Fruit fly (Drosophila melanogaster) Kc167 (cell line): ENCODE measurements around the gene Kaz.

Source experiments
- Myc ChIP-seq: fragments of >200 bp; optimal IDR thresholded peaks from 2 replicates; lab custom pipeline; 2017; ENCODE audit warnings: missing external identifiers
- h ChIP-seq: fragments of >200 bp; optimal IDR thresholded peaks from 3 replicates; lab custom pipeline; 2018; ENCODE audit warnings: missing external identifiers
- insv ChIP-seq: fragments of >200 bp; optimal IDR thresholded peaks from 3 replicates; lab custom pipeline; 2018; ENCODE audit warnings: missing external identifiers
- psq ChIP-seq: fragments of >200 bp; optimal IDR thresholded peaks from 2 replicates; lab custom pipeline; 2017; ENCODE audit warnings: missing external identifiers
- ttk ChIP-seq: sonication (Bioruptor generic); optimal IDR thresholded peaks from 2 replicates; lab custom pipeline; 2017; ENCODE audit warnings: missing external identifiers

DNA sequence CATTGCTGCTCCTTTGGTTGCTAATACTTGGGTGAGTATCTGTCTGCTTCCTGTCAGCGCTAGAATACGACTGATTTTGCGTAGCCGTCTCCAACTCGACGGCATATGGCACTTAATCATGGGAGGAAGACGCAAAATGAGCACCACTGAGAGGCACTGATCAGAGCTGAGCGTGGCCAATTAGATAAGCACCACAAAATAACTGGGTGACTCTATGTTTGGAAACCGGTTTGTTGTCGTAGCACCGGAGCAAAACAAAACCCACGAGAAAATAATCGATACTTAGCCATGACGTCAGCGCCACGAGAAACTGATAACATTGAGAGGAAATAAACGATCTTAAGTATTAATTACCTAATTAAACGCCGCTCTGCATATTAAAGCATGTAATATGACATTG lies 30.3 kb downstream of the Kaz start, which contains the start of gene Ude:
- TF ChIP-seq psq (lab: Kevin White, UChicago) (no peak), Myc (lab: Kevin White, UChicago) (no peak), h (lab: Kevin White, UChicago) (no peak), ttk (lab: Kevin White, UChicago) (no peak), insv (no peak)
